Fruit fly (Drosophila melanogaster) whole organism, embryonic: ENCODE measurements around the gene hog.

Source experiments
- Antp ChIP-seq: fragments of 200-800 bp; sonication (Bioruptor generic); optimal IDR thresholded peaks from 3 replicates; lab custom pipeline; 2016; ENCODE audit warnings: missing biosample characterization, missing genetic modification characterization
- Awh ChIP-seq: fragments of 200-800 bp; sonication (Bioruptor generic); IDR thresholded peaks from 2 replicates; pipeline ENCODE4, ENCODE4 v1.3.6; 2022; ENCODE audit warnings: missing biosample characterization, missing genetic modification characterization
- CG10654 ChIP-seq: fragments of 200-800 bp; sonication (Bioruptor generic); optimal IDR thresholded peaks from 2 replicates; lab custom pipeline; 2016; ENCODE audit warnings: missing biosample characterization, missing genetic modification characterization
- CG16815 ChIP-seq: fragments of 200-800 bp; sonication (Bioruptor generic); optimal IDR thresholded peaks from 3 replicates; lab custom pipeline; 2017; ENCODE audit warnings: missing biosample characterization, mild to moderate bottlenecking, missing genetic modification characterization
- CG3995 ChIP-seq: fragments of 200-800 bp; sonication (Bioruptor generic); optimal IDR thresholded peaks from 3 replicates; lab custom pipeline; 2016; ENCODE audit warnings: missing biosample characterization, missing genetic modification characterization
- kay ChIP-seq: fragments of 200-800 bp; sonication (Bioruptor generic); optimal IDR thresholded peaks from 2 replicates; lab custom pipeline; 2016; ENCODE audit warnings: missing biosample characterization, missing genetic modification characterization
- ranshi ChIP-seq: fragments of 200-800 bp; sonication (Bioruptor generic); IDR thresholded peaks from 2 replicates; pipeline ENCODE4 v1.3.6; 2022; ENCODE audit warnings: missing biosample characterization, missing genetic modification characterization

DNA sequence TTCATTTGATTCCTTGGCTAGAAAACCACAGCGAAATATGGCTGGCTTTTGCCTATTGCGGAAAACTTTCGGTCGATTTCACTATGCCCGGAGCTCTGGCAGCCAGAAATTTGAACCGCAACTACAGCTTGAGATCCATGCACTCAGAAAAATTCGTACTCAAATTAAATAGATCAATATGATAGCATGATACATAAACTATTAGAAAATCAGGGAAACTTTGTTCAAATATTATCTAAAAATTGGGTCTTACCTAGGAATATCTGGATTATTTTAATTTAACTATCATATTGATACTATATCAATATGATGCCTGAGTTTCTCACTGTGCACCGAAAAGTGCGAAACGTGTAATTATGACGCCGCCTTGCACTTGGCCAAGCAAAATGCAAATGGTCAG, 32.4 kb upstream of the hog start:
- TF ChIP-seq Antp (GFP tag; lab: Kevin White, UChicago), result no peak
- no peak for TF ChIP-seq CG10654 (GFP tag; lab: Kevin White, UChicago)
- TF ChIP-seq CG16815 (GFP tag; lab: Kevin White, UChicago), result no peak
- TF ChIP-seq kay (GFP tag; lab: Kevin White, UChicago), result no peak
- TF ChIP-seq Awh (GFP tag; lab: Robert Waterston, UW), result no peak
- TF ChIP-seq ranshi (GFP tag; lab: Robert Waterston, UW), result no peak
- no peak for TF ChIP-seq CG3995 (GFP tag; lab: Kevin White, UChicago)
